Fruit fly (Drosophila melanogaster): ENCODE data around the gene CG32298.

CG32298 gene

DNA sequence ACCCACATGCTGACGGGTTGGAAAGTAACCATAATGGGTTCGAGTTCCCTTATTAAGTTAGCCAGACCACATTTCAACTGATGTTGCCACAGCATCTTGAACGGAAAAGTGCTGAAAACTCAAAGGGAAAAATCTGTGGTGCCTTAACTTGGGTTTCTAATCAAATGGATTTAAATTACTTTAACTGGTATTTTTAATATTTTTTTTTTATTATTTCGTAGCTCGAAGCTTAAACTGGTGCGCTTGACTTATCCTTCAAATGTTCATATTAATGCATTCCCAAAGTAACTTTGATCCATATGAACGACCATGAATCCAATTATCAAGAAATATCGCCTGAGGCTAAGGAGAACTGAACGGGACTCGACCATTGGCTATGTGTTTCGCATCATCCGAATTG is 30.5 kb downstream of the CG32298 start, which contains the start of gene CG13801:
CG13801 (plus strand) TSS at position 301 of the 400 bp plus-strand sequence.
- TF ChIP-seq dsf (GFP tag; optimal IDR thresholded peaks at IDR 0.05; ENCODE audit: borderline replicate concordance): no peak
- TF ChIP-seq sv (GFP tag; optimal IDR thresholded peaks at IDR 0.05): no peak
- TF ChIP-seq br (GFP tag; optimal IDR thresholded peaks at IDR 0.05): no peak
- TF ChIP-seq sage (GFP tag; optimal IDR thresholded peaks at IDR 0.05): no peak
- no peak for TF ChIP-seq tai (GFP tag; optimal IDR thresholded peaks at IDR 0.05)
- TF ChIP-seq Hr78 (GFP tag; optimal IDR thresholded peaks at IDR 0.05): no peak
- TF ChIP-seq OdsH (GFP tag; optimal IDR thresholded peaks at IDR 0.05): no peak
- no peak for TF ChIP-seq dmrt93B (GFP tag; optimal IDR thresholded peaks at IDR 0.05)
- TF ChIP-seq Dfd (GFP tag; optimal IDR thresholded peaks at IDR 0.05): no peak
- no peak for TF ChIP-seq fru (GFP tag; optimal IDR thresholded peaks at IDR 0.05)
- TF ChIP-seq CrebA (GFP tag; optimal IDR thresholded peaks at IDR 0.05; ENCODE audit: borderline replicate concordance): no peak
- TF ChIP-seq Myc (optimal IDR thresholded peaks at IDR 0.05): no peak
- no peak for TF ChIP-seq Dif (GFP tag; optimal IDR thresholded peaks at IDR 0.05; ENCODE audit: partially characterized antibody)
- TF ChIP-seq Rel (GFP tag; optimal IDR thresholded peaks at IDR 0.05): no peak
- no peak for TF ChIP-seq Rel (tag; optimal IDR thresholded peaks at IDR 0.05)
- no peak for TF ChIP-seq Hr83 (GFP tag; optimal IDR thresholded peaks at IDR 0.05; ENCODE audit: poor library complexity, severe bottlenecking)
- no peak for TF ChIP-seq woc (GFP tag; optimal IDR thresholded peaks at IDR 0.05)
- TF ChIP-seq dl (GFP tag; optimal IDR thresholded peaks at IDR 0.05; ENCODE audit: insufficient read depth in 1 of 2, partially characterized antibody in 2 of 2): no peak
- TF ChIP-seq Hnf4 (GFP tag; optimal IDR thresholded peaks at IDR 0.05): no peak
- no peak for TF ChIP-seq Jra (GFP tag; optimal IDR thresholded peaks at IDR 0.05)
